Worm (Caenorhabditis elegans) whole organism, L2 larva: ENCODE results near the gene str-193.

Experiments used
- ZK546.5 ChIP-seq: sonication (generic microtip); optimal IDR thresholded peaks from 2 replicates; lab custom pipeline; 2017; ENCODE audit warnings: missing biosample characterization, missing genetic modification characterization
- egl-27 ChIP-seq: sonication (generic microtip); optimal IDR thresholded peaks from 3 replicates; lab custom pipeline; 2017; ENCODE audit warnings: missing biosample characterization, missing genetic modification reagents, missing genetic modification characterization
- nhr-77 ChIP-seq: fragments of 150-350 bp; optimal IDR thresholded peaks from 2 replicates; lab custom pipeline; 2014; ENCODE audit warnings: missing biosample characterization, missing genetic modification characterization
- sma-3 ChIP-seq: sonication (generic microtip); optimal IDR thresholded peaks from 2 replicates; lab custom pipeline; 2016; ENCODE audit warnings: missing genetic modification reagents, missing genetic modification characterization, missing compliant biosample characterization

DNA sequence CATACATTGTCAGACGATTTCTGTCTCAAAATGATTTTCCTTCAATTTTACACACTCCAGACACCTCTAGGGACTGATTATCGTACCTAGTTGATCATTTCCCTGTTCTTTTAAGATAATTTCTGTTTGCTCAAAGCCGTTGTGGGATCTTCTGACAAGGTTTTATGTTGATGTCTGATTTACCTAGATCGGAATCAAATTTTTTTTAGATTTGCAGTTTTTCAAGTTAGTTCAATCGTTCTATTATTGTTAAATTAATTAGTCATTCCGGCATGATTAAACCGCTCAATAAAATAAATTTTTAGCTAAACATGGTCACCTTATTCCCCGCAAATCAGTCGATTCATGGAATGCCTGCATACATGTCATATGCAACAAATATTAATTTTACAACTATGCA, 8.1 kb downstream of the str-193 start, which contains the start of gene sru-30:
- TF ChIP-seq nhr-77 (tag; lab: Kevin White, UChicago) (no peak), egl-27 (tag; lab: Kevin White, UChicago) (no peak), ZK546.5 (tag; lab: Kevin White, UChicago) (no peak), sma-3 (GFP tag; lab: Kevin White, UChicago) (no peak)
